Worm (Caenorhabditis elegans): Measurements from ENCODE around the gene B0244.7.

Gene B0244.7

DNA sequence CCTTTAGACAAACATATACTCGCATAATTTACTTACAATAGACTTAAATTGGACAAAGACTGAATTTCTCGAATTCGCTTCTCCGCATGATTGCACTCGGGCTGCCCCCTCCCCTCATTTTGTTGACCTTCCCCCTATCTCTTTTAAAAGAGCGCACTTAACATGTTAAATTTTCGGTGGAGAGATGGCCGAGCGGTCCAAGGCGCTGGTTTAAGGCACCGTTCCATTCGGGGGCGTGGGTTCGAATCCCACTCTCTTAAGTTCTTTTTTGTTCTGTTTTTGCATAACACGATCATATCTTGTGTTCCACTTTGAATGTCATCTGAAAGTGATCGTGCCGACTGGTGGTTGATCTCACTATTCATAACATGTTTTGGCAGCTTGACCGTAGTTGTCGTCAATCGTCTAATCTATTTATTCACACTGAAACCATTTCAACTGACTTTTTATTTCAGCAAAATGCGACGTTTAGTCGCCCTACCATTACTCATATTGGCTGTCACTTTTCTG is 38.5 kb downstream of the B0244.7 start, which contains the start of gene cutl-23:
cutl-23 (plus strand) TSS at position 460 of the 510 bp plus-strand sequence.
- TF ChIP-seq aly-2 (tag; optimal IDR thresholded peaks at IDR 0.05) (no peak), lin-39 (tag; optimal IDR thresholded peaks at IDR 0.05) (no peak), ceh-82 (tag; optimal IDR thresholded peaks at IDR 0.05) (no peak), lsy-12 (tag; optimal IDR thresholded peaks at IDR 0.05) (peak; percentile 28), pha-4 (tag; optimal IDR thresholded peaks at IDR 0.05) (no peak), unc-62 (GFP tag; optimal IDR thresholded peaks at IDR 0.05) (no peak), nhr-43 (tag; optimal IDR thresholded peaks at IDR 0.05; ENCODE audit: poor library complexity, severe bottlenecking) (peak; percentile 22), mdl-1 (tag; optimal IDR thresholded peaks at IDR 0.05) (no peak), jun-1 (tag; optimal IDR thresholded peaks at IDR 0.05) (no peak), nhr-25 (tag; optimal IDR thresholded peaks at IDR 0.05) (peak; percentile 14), nhr-67 (tag; optimal IDR thresholded peaks at IDR 0.05) (no peak), zag-1 (tag; optimal IDR thresholded peaks at IDR 0.05) (no peak), nhr-76 (tag; optimal IDR thresholded peaks at IDR 0.05) (no peak), pqm-1 (tag; optimal IDR thresholded peaks at IDR 0.05) (no peak), unc-39 (tag; optimal IDR thresholded peaks at IDR 0.05) (no peak), snpc-4 (tag; optimal IDR thresholded peaks at IDR 0.05) (no peak), hmg-11 (tag; optimal IDR thresholded peaks at IDR 0.05) (no peak), ceh-16 (tag; optimal IDR thresholded peaks at IDR 0.05) (no peak), nfya-1 (tag; optimal IDR thresholded peaks at IDR 0.05; ENCODE audit: insufficient read depth) (peak; percentile 14), ZK546.5 (tag; optimal IDR thresholded peaks at IDR 0.05) (no peak), ceh-28 (tag; optimal IDR thresholded peaks at IDR 0.05) (no peak), elt-2 (tag; optimal IDR thresholded peaks at IDR 0.05) (peak; percentile 7)

- TF ChIP-seq nhr-28 (tag; optimal IDR thresholded peaks at IDR 0.05) (no peak), pqm-1 (tag; optimal IDR thresholded peaks at IDR 0.05) (no peak), zag-1 (tag; optimal IDR thresholded peaks at IDR 0.05) (no peak), mml-1 (tag; optimal IDR thresholded peaks at IDR 0.05) (no peak), ama-1 (optimal IDR thresholded peaks at IDR 0.05) (no peak)
These were observed 50.8 kb downstream of the B0244.7 start for ce11 chrIII:5782080-5782479.

Data from whole organism, L3 larva.